Worm (Caenorhabditis elegans) whole organism, L1 larva: ENCODE measurements around the gene lgc-16.

Source experiments
- C04F5.9 ChIP-seq: sonication (generic microtip); optimal IDR thresholded peaks from 2 replicates; lab custom pipeline; 2016; ENCODE audit warnings: missing genetic modification characterization, missing compliant biosample characterization
- C34B4.2 ChIP-seq: sonication (generic microtip); optimal IDR thresholded peaks from 2 replicates; lab custom pipeline; 2017; ENCODE audit warnings: mild to moderate bottlenecking, missing genetic modification characterization, missing compliant biosample characterization
- F16B12.6 ChIP-seq: fragments of 150-350 bp; optimal IDR thresholded peaks from 2 replicates; lab custom pipeline; 2014; ENCODE audit warnings: missing biosample characterization, missing genetic modification characterization
- ama-1 ChIP-seq: fragments of 150-350 bp; optimal IDR thresholded peaks from 2 replicates; lab custom pipeline; 2014
- blmp-1 ChIP-seq: fragments of 150-350 bp; optimal IDR thresholded peaks from 2 replicates; lab custom pipeline; 2014; ENCODE audit warnings: missing biosample characterization, missing genetic modification characterization
- ceh-88 ChIP-seq: fragments of 200-800 bp; sonication (Bioruptor generic); IDR thresholded peaks from 2 replicates; pipeline ENCODE4 v1.3.6; 2022; ENCODE audit warnings: missing genetic modification characterization, missing compliant biosample characterization
- ceh-90 ChIP-seq: sonication (generic microtip); optimal IDR thresholded peaks from 2 replicates; lab custom pipeline; 2016; ENCODE audit warnings: missing genetic modification characterization, missing compliant biosample characterization
- dsc-1 ChIP-seq: sonication (generic microtip); optimal IDR thresholded peaks from 2 replicates; lab custom pipeline; 2016; ENCODE audit warnings: mild to moderate bottlenecking, missing genetic modification characterization, missing compliant biosample characterization
- efl-1 ChIP-seq, 4 experiments: fragments of 150-350 bp; optimal IDR thresholded peaks in 3 of 4; peaks in 1 of 4; 1 replicate in 1 of 4; 2 replicates in 3 of 4; lab custom pipeline; 2014; ENCODE audit warnings: missing biosample characterization in 2 of 4, missing genetic modification characterization in 2 of 4, missing genetic modification reagents in 2 of 4
- egl-13 ChIP-seq: sonication (generic microtip); optimal IDR thresholded peaks from 2 replicates; lab custom pipeline; 2016; ENCODE audit warnings: missing genotype, missing genetic modification reagents, missing genetic modification characterization, missing compliant biosample characterization
- egl-27 ChIP-seq, 2 experiments: fragments of 150-350 bp in 1 of 2; sonication (generic microtip); optimal IDR thresholded peaks; 3 replicates each; lab custom pipeline; 2017 to 2018; ENCODE audit warnings: missing biosample characterization in 2 of 2, missing genetic modification characterization in 2 of 2, missing genetic modification reagents in 2 of 2
- elt-2 ChIP-seq: sonication (generic microtip); optimal IDR thresholded peaks from 2 replicates; lab custom pipeline; 2016; ENCODE audit warnings: missing genetic modification characterization, mild to moderate bottlenecking, inconsistent platforms, missing compliant biosample characterization, missing genetic modification reagents
- elt-3 ChIP-seq, 6 experiments: fragments of 150-350 bp in 1 of 6; sonication (generic microtip); optimal IDR thresholded peaks; 2 replicates each; lab custom pipeline; 2017 to 2018; ENCODE audit warnings: missing biosample characterization in 6 of 6, missing genetic modification characterization in 6 of 6, inconsistent platforms in 1 of 6
- ets-5 ChIP-seq: fragments of 200-800 bp; sonication (Bioruptor generic); IDR thresholded peaks from 2 replicates; pipeline ENCODE4 v1.3.6; 2022; ENCODE audit warnings: missing genetic modification characterization, missing compliant biosample characterization
- grh-1 ChIP-seq: fragments of 200-800 bp; sonication (Bioruptor generic); IDR thresholded peaks from 2 replicates; pipeline ENCODE4 v1.3.6; 2022; ENCODE audit warnings: missing genetic modification reagents, missing genetic modification characterization, missing compliant biosample characterization
- isw-1 ChIP-seq: fragments of 200-800 bp; sonication (Bioruptor generic); IDR thresholded peaks from 2 replicates; pipeline ENCODE4 v1.3.6; 2022; ENCODE audit warnings: missing genetic modification characterization, missing compliant biosample characterization
- lin-35 ChIP-seq, 2 experiments: fragments of 150-350 bp; optimal IDR thresholded peaks; 2 replicates each; lab custom pipeline; 2014; ENCODE audit warnings: missing biosample characterization in 2 of 2, missing genetic modification characterization in 2 of 2, missing genetic modification reagents in 2 of 2
- lin-39 ChIP-seq: fragments of 150-350 bp; optimal IDR thresholded peaks from 2 replicates; lab custom pipeline; 2014; ENCODE audit warnings: missing biosample characterization, missing genetic modification reagents, missing genetic modification characterization
- lir-3 ChIP-seq: sonication (generic microtip); optimal IDR thresholded peaks from 2 replicates; lab custom pipeline; 2016; ENCODE audit warnings: mild to moderate bottlenecking, missing genetic modification characterization, moderate library complexity, missing compliant biosample characterization; ENCODE audit not compliant: poor library complexity
- mab-9 ChIP-seq: fragments of 200-800 bp; sonication (Bioruptor generic); IDR thresholded peaks from 2 replicates; pipeline ENCODE4 v1.3.6; 2022; ENCODE audit warnings: missing genetic modification reagents, missing genetic modification characterization, missing compliant biosample characterization
- mep-1 ChIP-seq: fragments of 150-350 bp; optimal IDR thresholded peaks from 2 replicates; lab custom pipeline; 2014; ENCODE audit warnings: missing biosample characterization, missing genetic modification characterization
- nhr-76 ChIP-seq: sonication (generic microtip); optimal IDR thresholded peaks from 2 replicates; lab custom pipeline; 2017; ENCODE audit warnings: missing biosample characterization, missing genetic modification characterization
- nhr-77 ChIP-seq: fragments of 150-350 bp; optimal IDR thresholded peaks from 2 replicates; lab custom pipeline; 2014; ENCODE audit warnings: missing biosample characterization, missing genetic modification characterization
- pqm-1 ChIP-seq: sonication (generic microtip); optimal IDR thresholded peaks from 3 replicates; lab custom pipeline; 2017; ENCODE audit warnings: missing biosample characterization, missing genetic modification characterization
- skn-1 ChIP-seq: fragments of 150-350 bp; optimal IDR thresholded peaks from 2 replicates; lab custom pipeline; 2014; ENCODE audit warnings: missing biosample characterization, missing genetic modification characterization
- snpc-4 ChIP-seq: fragments of 150-350 bp; optimal IDR thresholded peaks from 2 replicates; lab custom pipeline; 2014; ENCODE audit warnings: missing biosample characterization, missing genetic modification characterization
- snu-23 ChIP-seq: sonication (generic microtip); optimal IDR thresholded peaks from 2 replicates; lab custom pipeline; 2016; ENCODE audit warnings: missing genetic modification characterization, missing compliant biosample characterization
- sptf-1 ChIP-seq: fragments of 150-350 bp; optimal IDR thresholded peaks from 2 replicates; lab custom pipeline; 2014; ENCODE audit warnings: missing biosample characterization, missing genetic modification characterization
- swsn-7 ChIP-seq: sonication (generic microtip); optimal IDR thresholded peaks from 2 replicates; lab custom pipeline; 2016; ENCODE audit warnings: missing genetic modification characterization, missing compliant biosample characterization
- unc-86 ChIP-seq: sonication (generic microtip); optimal IDR thresholded peaks from 2 replicates; lab custom pipeline; 2016; ENCODE audit warnings: missing genetic modification characterization, missing compliant biosample characterization
- unc-98 ChIP-seq: fragments of 200-800 bp; sonication (Bioruptor generic); IDR thresholded peaks from 2 replicates; pipeline ENCODE4 v1.3.6; 2022; ENCODE audit warnings: missing genetic modification characterization, missing compliant biosample characterization
- xbp-1 ChIP-seq: sonication (generic microtip); optimal IDR thresholded peaks from 2 replicates; lab custom pipeline; 2016; ENCODE audit warnings: missing genetic modification characterization, missing compliant biosample characterization
- zip-4 ChIP-seq: fragments of 200-800 bp; sonication (Bioruptor generic); optimal IDR thresholded peaks from 2 replicates; lab custom pipeline; 2018; ENCODE audit warnings: mild to moderate bottlenecking, missing genetic modification characterization, moderate library complexity, missing compliant biosample characterization
- ztf-11 ChIP-seq, 2 experiments: sonication (generic microtip); optimal IDR thresholded peaks; 2 replicates each; lab custom pipeline; 2016 to 2017; ENCODE audit warnings: missing genetic modification characterization in 2 of 2, missing biosample characterization in 1 of 2, missing compliant biosample characterization in 1 of 2

Gene lgc-16

ce11 chrX:12141051-12141450, 22.6 kb downstream of the lgc-16 start, which contains the start of gene lyst-1:
lyst-1 (minus strand) TSS chrX:12141151.
- TF ChIP-seq nhr-77 (tag; lab: Kevin White, UChicago) (no peak), C34B4.2 (tag; lab: Kevin White, UChicago) (no peak), egl-13 (tag; lab: Kevin White, UChicago) (no peak), xbp-1 (tag; lab: Kevin White, UChicago) (no peak), F16B12.6 (tag; lab: Kevin White, UChicago) (no peak), ceh-90 (tag; lab: Kevin White, UChicago) (no peak), mep-1 (tag; lab: Kevin White, UChicago) (no peak), ztf-11 (tag; optimal IDR thresholded peaks at IDR 0.05; lab: Kevin White, UChicago) (no peak), sptf-1 (tag; lab: Kevin White, UChicago) (no peak), isw-1 (GFP tag; lab: Robert Waterston, UW) (no peak), snu-23 (GFP tag; lab: Kevin White, UChicago) (no peak), nhr-76 (tag; lab: Kevin White, UChicago) (no peak), mab-9 (GFP tag; lab: Robert Waterston, UW) (no peak), lin-39 (tag; lab: Kevin White, UChicago) (no peak), ama-1 (lab: Kevin White, UChicago) (no peak), pqm-1 (tag; lab: Kevin White, UChicago) (no peak), snpc-4 (tag; lab: Kevin White, UChicago) (no peak)

ce11 chrX:12142569-12142968, 24.1 kb downstream of the lgc-16 start, which contains the start of gene M153.3:
M153.3 (plus strand) TSS chrX:12142869.
- no peak for TF ChIP-seq unc-86
- no peak for TF ChIP-seq elt-3 (tag; optimal IDR thresholded peaks at IDR 0.05; lab: Kevin White, UChicago)

- TF ChIP-seq xbp-1 (tag; lab: Kevin White, UChicago) (no peak), isw-1 (GFP tag; lab: Robert Waterston, UW) (no peak), zip-4 (no peak), ztf-11 (tag; optimal IDR thresholded peaks at IDR 0.05; lab: Kevin White, UChicago) (no peak), skn-1 (tag; lab: Kevin White, UChicago) (no peak), lin-39 (tag; lab: Kevin White, UChicago) (no peak), mab-9 (GFP tag; lab: Robert Waterston, UW) (no peak), unc-98 (GFP tag; lab: Robert Waterston, UW) (no peak), nhr-76 (tag; lab: Kevin White, UChicago) (no peak), mep-1 (tag; lab: Kevin White, UChicago) (no peak), C04F5.9 (no peak), ama-1 (lab: Kevin White, UChicago) (no peak), egl-27 (tag; optimal IDR thresholded peaks at IDR 0.05; lab: Kevin White, UChicago) (no peak), ceh-88 (GFP tag; lab: Robert Waterston, UW) (no peak), lir-3 (tag; lab: Kevin White, UChicago) (no peak)
Measured at ce11 chrX:12143693-12144092, 25.3 kb downstream of the lgc-16 start, which contains the start of gene M153.5. M153.5 (plus strand) TSS chrX:12143993.

- TF ChIP-seq blmp-1 (tag; lab: Kevin White, UChicago) (peak; percentile 8), ztf-11 (tag; optimal IDR thresholded peaks at IDR 0.05; lab: Kevin White, UChicago) (no peak)
Measured at ce11 chrX:12145919-12146318, 27.5 kb downstream of the lgc-16 start.

- TF ChIP-seq ets-5 (GFP tag; lab: Robert Waterston, UW) = no peak
- peak; percentile 60 for TF ChIP-seq elt-2 (tag; lab: Kevin White, UChicago)
- no peak for TF ChIP-seq grh-1
- TF ChIP-seq efl-1 (optimal IDR thresholded peaks at IDR 0.05; lab: Kevin White, UChicago) = no peak
- TF ChIP-seq efl-1 (GFP tag; optimal IDR thresholded peaks at IDR 0.05 in 1 of 2; lab: Kevin White, UChicago) = peak in 1 of 2 experiments; percentile 73
- TF ChIP-seq swsn-7 (tag; lab: Kevin White, UChicago) = no peak
- TF ChIP-seq dsc-1 (tag; lab: Kevin White, UChicago) = no peak
- TF ChIP-seq elt-3 (tag; optimal IDR thresholded peaks at IDR 0.05; lab: Kevin White, UChicago) = peak in 1 of 6 experiments; percentile 43
- TF ChIP-seq lin-35 (GFP tag; optimal IDR thresholded peaks at IDR 0.05; lab: Kevin White, UChicago) = peak in 1 of 2 experiments; percentile 6
Measured at ce11 chrX:12146453-12147085, 28.1 kb downstream of the lgc-16 start, which contains the start of gene pycr-1. pycr-1 (plus strand) TSS chrX:12146832.
